Worm (Caenorhabditis elegans): Measurements from ENCODE around the gene sra-38.

DNA sequence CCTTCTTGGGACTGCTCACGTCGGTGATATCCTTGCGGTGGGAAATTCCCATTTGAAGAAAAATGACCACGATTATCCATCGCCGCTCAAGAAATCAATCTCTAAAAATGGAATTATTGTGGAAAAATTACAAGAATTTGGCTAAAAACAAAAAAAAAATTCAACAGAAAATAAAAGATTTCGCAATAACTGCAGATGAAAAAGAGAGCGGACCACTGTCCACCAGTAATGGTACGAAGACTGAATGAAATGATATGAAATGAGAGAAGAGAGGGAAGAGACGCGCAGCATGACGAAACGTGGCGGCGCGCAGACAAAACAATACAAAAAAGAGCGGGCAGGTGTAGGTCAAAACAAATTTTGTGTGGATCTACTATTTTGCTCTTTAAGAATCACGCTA is 29.6 kb upstream of the sra-38 start, which contains the start of gene meg-1:
- TF ChIP-seq rnt-1 (tag; optimal IDR thresholded peaks at IDR 0.05): no peak
- no peak for TF ChIP-seq ceh-9 (tag; optimal IDR thresholded peaks at IDR 0.05)
- TF ChIP-seq elt-2 (tag; optimal IDR thresholded peaks at IDR 0.05): no peak
- no peak for TF ChIP-seq F13H6.1 (tag; optimal IDR thresholded peaks at IDR 0.05)
- no peak for TF ChIP-seq pha-4 (tag; optimal IDR thresholded peaks at IDR 0.05)
- no peak for TF ChIP-seq ama-1 (optimal IDR thresholded peaks at IDR 0.05)
- TF ChIP-seq ceh-30 (tag; optimal IDR thresholded peaks at IDR 0.05): no peak
- TF ChIP-seq ceh-2 (tag; optimal IDR thresholded peaks at IDR 0.05): no peak
- no peak for TF ChIP-seq fkh-10 (GFP tag; optimal IDR thresholded peaks at IDR 0.05)
- TF ChIP-seq madf-2 (tag; optimal IDR thresholded peaks at IDR 0.05): no peak
- no peak for TF ChIP-seq zip-5 (tag; optimal IDR thresholded peaks at IDR 0.05)
- no peak for TF ChIP-seq ref-2 (tag; optimal IDR thresholded peaks at IDR 0.05)

Data from whole organism, late embryonic.